Fruit fly (Drosophila melanogaster) whole organism, wandering third instar larva: ENCODE results near the gene TfIIA-S.

Experiments
- CG32264 ChIP-seq: fragments of 200-800 bp; sonication (Bioruptor generic); optimal IDR thresholded peaks from 2 replicates; lab custom pipeline; 2016; ENCODE audit warnings: missing biosample characterization, missing genetic modification characterization
- CrebA ChIP-seq: fragments of 200-800 bp; sonication (Bioruptor generic); optimal IDR thresholded peaks from 2 replicates; lab custom pipeline; 2016; ENCODE audit warnings: missing biosample characterization, mild to moderate bottlenecking, missing genetic modification characterization, borderline replicate concordance
- HLH106 ChIP-seq: fragments of 200-800 bp; optimal IDR thresholded peaks from 3 replicates; lab custom pipeline; 2019; ENCODE audit warnings: missing biosample characterization, mild to moderate bottlenecking, missing genetic modification characterization, moderate library complexity
- Hnf4 ChIP-seq: fragments of 200-800 bp; sonication (Bioruptor generic); optimal IDR thresholded peaks from 2 replicates; lab custom pipeline; 2016; ENCODE audit warnings: missing biosample characterization, mild to moderate bottlenecking, missing genetic modification characterization
- Hr83 ChIP-seq: fragments of 200-300 bp; sonication (Bioruptor generic); optimal IDR thresholded peaks from 2 replicates; lab custom pipeline; 2016; ENCODE audit warnings: missing biosample characterization, mild to moderate bottlenecking, missing genetic modification characterization, moderate library complexity; ENCODE audit not compliant: poor library complexity, severe bottlenecking
- Jra ChIP-seq: sonication (Bioruptor generic); optimal IDR thresholded peaks from 2 replicates; lab custom pipeline; 2016; ENCODE audit warnings: missing biosample characterization, missing genetic modification characterization
- Mio ChIP-seq: sonication (Bioruptor generic); optimal IDR thresholded peaks from 2 replicates; lab custom pipeline; 2016; ENCODE audit warnings: missing biosample characterization, missing genetic modification characterization
- N ChIP-seq: fragments of >200 bp; optimal IDR thresholded peaks from 2 replicates; lab custom pipeline; 2018; ENCODE audit warnings: missing biosample characterization, missing external identifiers, missing genetic modification characterization
- OdsH ChIP-seq: fragments of 200-800 bp; sonication (Bioruptor generic); optimal IDR thresholded peaks from 2 replicates; lab custom pipeline; 2016; ENCODE audit warnings: missing biosample characterization, mild to moderate bottlenecking, missing genetic modification characterization
- Rel ChIP-seq, 2 experiments: fragments of 200-800 bp; sonication (Bioruptor generic) in 1 of 2; optimal IDR thresholded peaks; 2 replicates in 1 of 2; 3 replicates in 1 of 2; lab custom pipeline; 2016 to 2019; ENCODE audit warnings: mild to moderate bottlenecking in 2 of 2, missing biosample characterization in 2 of 2, missing genetic modification characterization in 2 of 2, moderate library complexity in 1 of 2
- Sp1 ChIP-seq: fragments of 200-800 bp; sonication (Bioruptor generic); optimal IDR thresholded peaks from 3 replicates; lab custom pipeline; 2019; ENCODE audit warnings: missing biosample characterization, mild to moderate bottlenecking, missing genetic modification characterization, moderate library complexity
- Vsx2 ChIP-seq: fragments of 200-300, 225-300 bp; sonication (Bioruptor generic); optimal IDR thresholded peaks from 2 replicates; lab custom pipeline; 2018; ENCODE audit warnings: missing biosample characterization, missing genetic modification characterization; ENCODE audit not compliant: partially characterized antibody
- brk ChIP-seq: fragments of 200-800 bp; sonication (Bioruptor generic); optimal IDR thresholded peaks from 2 replicates; lab custom pipeline; 2016; ENCODE audit warnings: missing biosample characterization, mild to moderate bottlenecking, missing genetic modification characterization
- dl ChIP-seq, 2 experiments: fragments of 175-275, 200-275 bp in 1 of 2; fragments of 200-275 bp in 1 of 2; sonication (Bioruptor generic); optimal IDR thresholded peaks; lab custom pipeline; 2018; ENCODE audit warnings: mild to moderate bottlenecking in 2 of 2, missing biosample characterization in 2 of 2, missing genetic modification characterization in 2 of 2, moderate library complexity in 2 of 2; ENCODE audit not compliant: partially characterized antibody in 2 of 2, insufficient read depth in 1 of 2
- dmrt93B ChIP-seq: fragments of 200-800 bp; sonication (Bioruptor generic); optimal IDR thresholded peaks from 2 replicates; lab custom pipeline; 2018; ENCODE audit warnings: missing biosample characterization, mild to moderate bottlenecking, missing genetic modification characterization
- dsf ChIP-seq: sonication (Bioruptor generic); optimal IDR thresholded peaks from 2 replicates; lab custom pipeline; 2016; ENCODE audit warnings: missing biosample characterization, missing genetic modification characterization, borderline replicate concordance
- ey ChIP-seq: fragments of 200-800 bp; sonication (Bioruptor generic); optimal IDR thresholded peaks from 2 replicates; lab custom pipeline; 2016; ENCODE audit warnings: missing biosample characterization, missing genetic modification characterization
- fru ChIP-seq: fragments of 200-800 bp; sonication (Bioruptor generic); optimal IDR thresholded peaks from 3 replicates; lab custom pipeline; 2016; ENCODE audit warnings: missing biosample characterization, mild to moderate bottlenecking, missing genetic modification characterization
- h ChIP-seq: fragments of 200-800 bp; sonication (Bioruptor generic); optimal IDR thresholded peaks from 3 replicates; lab custom pipeline; 2016; ENCODE audit warnings: missing biosample characterization, mild to moderate bottlenecking, missing genetic modification characterization
- pan ChIP-seq: fragments of >200 bp; optimal IDR thresholded peaks from 2 replicates; lab custom pipeline; 2017
- psq ChIP-seq: fragments of 200-800 bp; sonication (Bioruptor generic); optimal IDR thresholded peaks from 3 replicates; lab custom pipeline; 2017; ENCODE audit warnings: missing biosample characterization, mild to moderate bottlenecking, missing genetic modification characterization, moderate library complexity
- rgr ChIP-seq: fragments of 200-800 bp; sonication (Bioruptor generic); optimal IDR thresholded peaks from 3 replicates; lab custom pipeline; 2016; ENCODE audit warnings: missing biosample characterization, mild to moderate bottlenecking, missing genetic modification characterization
- sage ChIP-seq: fragments of 200-800 bp; sonication (Bioruptor generic); optimal IDR thresholded peaks from 2 replicates; lab custom pipeline; 2016; ENCODE audit warnings: missing biosample characterization, mild to moderate bottlenecking, missing genetic modification characterization
- sv ChIP-seq: fragments of 200-800 bp; sonication (Bioruptor generic); optimal IDR thresholded peaks from 3 replicates; lab custom pipeline; 2016; ENCODE audit warnings: missing biosample characterization, missing genetic modification characterization
- tai ChIP-seq: sonication (Bioruptor generic); optimal IDR thresholded peaks from 2 replicates; lab custom pipeline; 2016; ENCODE audit warnings: missing biosample characterization, missing genetic modification characterization
- usp ChIP-seq: fragments of >200 bp; optimal IDR thresholded peaks from 2 replicates; lab custom pipeline; 2017; ENCODE audit warnings: missing biosample characterization, missing genetic modification characterization
- woc ChIP-seq: sonication (Bioruptor generic); optimal IDR thresholded peaks from 2 replicates; lab custom pipeline; 2016; ENCODE audit warnings: missing biosample characterization, mild to moderate bottlenecking, missing genetic modification characterization

Gene TfIIA-S

DNA sequence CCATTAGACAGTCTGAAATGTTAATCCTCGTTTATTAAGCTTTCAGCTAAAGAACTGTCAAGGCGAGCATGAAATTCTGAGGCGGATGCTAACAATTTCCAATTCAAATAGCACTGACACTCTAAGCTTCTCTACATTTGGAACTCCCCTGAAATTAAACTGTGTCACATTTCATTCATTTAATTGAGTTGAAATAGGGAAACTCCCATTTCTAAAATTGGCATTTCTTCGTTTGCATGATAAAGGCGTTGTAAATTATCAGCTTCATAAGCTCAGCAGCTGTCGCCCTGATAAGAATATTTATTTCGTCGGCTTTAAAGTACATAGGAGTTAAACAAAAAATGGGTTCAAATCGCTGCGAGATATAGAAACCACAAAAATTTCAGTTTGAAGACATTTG lies 5.7 kb downstream of the TfIIA-S start:
- TF ChIP-seq sv (GFP tag; lab: Kevin White, UChicago) = no peak
- no peak for TF ChIP-seq CrebA (GFP tag; lab: Kevin White, UChicago)
- no peak for TF ChIP-seq Rel (GFP tag; optimal IDR thresholded peaks at IDR 0.05; lab: Kevin White, UChicago)
- peak; percentile 99 for TF ChIP-seq Rel (tag; optimal IDR thresholded peaks at IDR 0.05; lab: Kevin White, UChicago)
- TF ChIP-seq, all 38 proteins: peak for 1

DNA sequence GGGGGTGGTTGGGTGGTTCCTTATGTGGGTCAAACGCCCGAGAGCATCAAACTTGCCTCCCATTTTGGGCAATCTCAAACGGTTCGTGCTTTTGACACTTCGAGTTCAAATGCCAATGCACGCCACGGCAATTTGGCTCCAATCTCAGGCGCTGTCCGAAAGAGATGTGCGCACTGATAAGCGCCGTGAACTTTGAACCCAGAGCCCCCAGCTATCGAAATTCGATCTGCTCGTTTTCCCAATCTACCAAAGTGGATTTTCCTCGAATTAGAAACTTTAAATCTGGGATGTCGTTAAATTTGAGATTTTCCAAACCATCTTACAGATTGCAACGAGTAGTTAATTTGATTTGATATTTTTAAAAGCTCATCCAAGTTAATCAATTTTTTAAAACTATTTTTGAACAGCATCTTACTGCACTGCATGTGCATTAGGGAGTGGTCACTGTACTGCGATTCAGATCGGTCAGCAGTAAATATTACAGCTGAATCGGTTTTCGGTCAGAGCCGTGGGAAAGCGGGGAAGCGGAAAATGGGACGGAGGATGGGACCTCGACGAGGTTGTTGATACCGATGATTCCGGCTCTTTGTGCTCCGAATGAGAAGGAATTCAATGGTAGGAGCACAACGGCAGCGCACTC lies 6.7 kb downstream of the TfIIA-S start:
- TF ChIP-seq dl (GFP tag; optimal IDR thresholded peaks at IDR 0.05; lab: Kevin White, UChicago; ENCODE audit: insufficient read depth in 1 of 2, partially characterized antibody in 2 of 2) (no peak), CrebA (GFP tag; lab: Kevin White, UChicago) (no peak), fru (GFP tag; lab: Kevin White, UChicago) (peak; percentile 8)

DNA sequence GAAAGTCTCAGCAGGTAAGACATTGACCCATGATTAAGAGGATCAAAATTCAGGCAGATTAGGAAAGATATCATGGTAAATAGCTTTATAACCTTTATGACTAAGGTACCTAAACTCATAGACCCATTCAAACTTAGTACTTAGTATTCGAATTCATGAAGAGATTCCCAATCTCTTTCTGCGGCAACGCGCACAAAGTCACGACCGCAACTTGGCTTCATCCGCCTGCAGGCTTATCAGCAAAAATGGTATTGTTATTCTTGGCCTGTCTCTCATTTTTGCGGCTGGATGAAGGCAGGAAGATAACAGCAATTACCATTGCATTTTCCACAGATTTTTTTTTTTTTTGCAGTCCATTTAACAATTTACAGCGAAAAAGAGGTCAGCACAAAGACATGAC lies 10.6 kb downstream of the TfIIA-S start:
- TF ChIP-seq brk (GFP tag; lab: Kevin White, UChicago) = no peak
- no peak for TF ChIP-seq fru (GFP tag; lab: Kevin White, UChicago)
- no peak for TF ChIP-seq Jra
- no peak for TF ChIP-seq Mio (GFP tag; lab: Kevin White, UChicago)
- TF ChIP-seq sv (GFP tag; lab: Kevin White, UChicago) = no peak
- TF ChIP-seq psq (GFP tag; lab: Kevin White, UChicago) = no peak
- TF ChIP-seq rgr (GFP tag; lab: Kevin White, UChicago) = no peak
- TF ChIP-seq Hr83 (GFP tag; lab: Kevin White, UChicago) = no peak
- TF ChIP-seq usp = no peak
- no peak for TF ChIP-seq Vsx2
- TF ChIP-seq sage (GFP tag; lab: Kevin White, UChicago) = no peak
- no peak for TF ChIP-seq dsf (GFP tag; lab: Kevin White, UChicago)
- no peak for TF ChIP-seq CrebA (GFP tag; lab: Kevin White, UChicago)
- TF ChIP-seq CG32264 = no peak
- TF ChIP-seq, all 38 proteins: peak for 0

DNA sequence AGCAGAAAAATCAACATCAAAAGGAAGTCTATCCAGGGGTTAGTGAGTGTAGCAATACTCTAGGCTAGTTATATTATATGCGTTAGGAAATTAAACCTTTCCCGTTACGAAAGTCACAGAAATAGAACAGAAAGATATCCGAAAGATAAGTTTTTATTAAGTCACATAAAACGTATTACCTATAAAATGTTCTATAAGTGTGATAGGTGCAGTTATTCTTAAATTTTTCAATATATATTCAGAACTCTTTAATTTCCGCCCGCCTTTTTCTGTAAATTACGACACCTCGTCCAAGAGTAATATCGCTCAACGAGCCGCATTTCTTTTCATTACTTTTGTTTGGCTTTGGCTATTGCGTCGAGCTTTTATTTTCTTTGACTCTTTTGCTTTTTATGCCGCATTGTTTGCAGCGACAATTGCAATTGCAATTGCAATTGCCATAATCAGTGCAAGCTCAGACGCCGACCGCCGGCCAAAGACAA lies 12.5 kb downstream of the TfIIA-S start:
- no peak for TF ChIP-seq h (GFP tag; lab: Kevin White, UChicago)
- TF ChIP-seq dmrt93B (GFP tag; lab: Kevin White, UChicago) = no peak
- no peak for TF ChIP-seq Vsx2
- TF ChIP-seq pan (lab: Kevin White, UChicago) = no peak
- TF ChIP-seq usp = no peak
- TF ChIP-seq N = no peak
- no peak for TF ChIP-seq ey (GFP tag; lab: Kevin White, UChicago)
- no peak for TF ChIP-seq Sp1 (GFP tag; lab: Kevin White, UChicago)
- TF ChIP-seq psq (GFP tag; lab: Kevin White, UChicago) = no peak
- TF ChIP-seq tai (GFP tag; lab: Kevin White, UChicago) = no peak
- TF ChIP-seq CrebA (GFP tag; lab: Kevin White, UChicago) = no peak
- no peak for TF ChIP-seq woc (GFP tag; lab: Kevin White, UChicago)
- TF ChIP-seq brk (GFP tag; lab: Kevin White, UChicago) = no peak
- no peak for TF ChIP-seq dl (GFP tag; optimal IDR thresholded peaks at IDR 0.05; lab: Kevin White, UChicago; ENCODE audit: insufficient read depth in 1 of 2, partially characterized antibody in 2 of 2)
- TF ChIP-seq fru (GFP tag; lab: Kevin White, UChicago) = no peak
- TF ChIP-seq rgr (GFP tag; lab: Kevin White, UChicago) = no peak
- TF ChIP-seq HLH106 (tag; lab: Kevin White, UChicago) = no peak
- no peak for TF ChIP-seq Jra
- TF ChIP-seq Hnf4 (GFP tag; lab: Kevin White, UChicago) = no peak
- TF ChIP-seq Hr83 (GFP tag; lab: Kevin White, UChicago) = no peak

DNA sequence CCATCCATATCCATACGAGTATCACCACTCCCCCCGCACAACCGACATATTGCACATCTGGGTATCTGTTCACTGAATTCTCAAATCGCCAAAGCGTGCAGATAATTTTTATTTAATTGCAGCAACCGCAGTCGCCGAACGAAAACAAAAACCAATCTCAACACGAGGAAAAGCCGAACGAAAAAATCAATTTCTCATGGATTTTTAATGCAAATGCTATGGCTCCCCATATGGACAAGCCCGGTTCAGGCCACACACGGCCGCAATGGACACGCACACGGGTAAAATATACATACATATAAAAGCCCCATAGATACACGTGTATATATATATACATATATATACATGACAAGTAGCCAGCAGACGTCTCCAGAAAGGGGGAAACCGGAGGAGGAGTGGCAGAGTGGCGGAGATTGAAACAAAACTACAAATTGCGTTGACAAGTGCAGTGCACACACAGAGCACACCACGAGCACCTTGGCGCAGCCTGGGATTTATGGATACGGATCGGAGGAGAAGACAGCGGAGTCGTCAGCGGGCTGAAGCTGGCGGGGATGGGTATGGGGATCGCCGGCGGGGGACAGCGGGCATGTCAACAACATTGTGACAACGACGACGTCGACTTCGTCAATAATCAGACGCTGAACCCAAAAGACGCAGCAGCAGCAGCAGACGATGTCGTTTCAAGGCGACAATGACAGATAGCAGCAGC lies 13.1 kb downstream of the TfIIA-S start:
- peak; percentile 22 for TF ChIP-seq OdsH (GFP tag; lab: Kevin White, UChicago)
- TF ChIP-seq Rel (GFP tag; optimal IDR thresholded peaks at IDR 0.05; lab: Kevin White, UChicago) = no peak
- peak; percentile 39 for TF ChIP-seq Rel (tag; optimal IDR thresholded peaks at IDR 0.05; lab: Kevin White, UChicago)
- no peak for TF ChIP-seq pan (lab: Kevin White, UChicago)
